Worm (Caenorhabditis elegans) whole organism, mixed stage, embryonic: Measurements from ENCODE around the gene plpp-1.2.

Experiments
- elt-3 ChIP-seq: fragments of 150-350 bp; optimal IDR thresholded peaks from 2 replicates; lab custom pipeline; 2014; ENCODE audit warnings: missing biosample characterization, missing genetic modification characterization
- lin-13 ChIP-seq: fragments of 150-350 bp; optimal IDR thresholded peaks from 2 replicates; lab custom pipeline; 2014; ENCODE audit warnings: missing biosample characterization, missing genetic modification characterization
- sptf-1 ChIP-seq: sonication (generic microtip); optimal IDR thresholded peaks from 2 replicates; lab custom pipeline; 2017; ENCODE audit warnings: mild to moderate bottlenecking, missing genetic modification characterization, moderate library complexity, missing compliant biosample characterization
- zip-8 ChIP-seq: fragments of 150-350 bp; optimal IDR thresholded peaks from 2 replicates; lab custom pipeline; 2014; ENCODE audit warnings: missing biosample characterization, missing genetic modification characterization

- TF ChIP-seq elt-3 (tag; lab: Kevin White, UChicago) (no peak), lin-13 (tag; lab: Kevin White, UChicago) (no peak), sptf-1 (tag; lab: Kevin White, UChicago) (no peak), zip-8 (tag; lab: Kevin White, UChicago) (no peak)
Measured at ce11 chrII:6535957-6536424, 50.7 kb downstream of the plpp-1.2 start, which contains the start of gene utp-20.
